Fruit fly (Drosophila melanogaster) whole organism, wandering third instar larva: ENCODE measurements around the gene CG7506.

Experiments used
- CG32264 ChIP-seq: fragments of 200-800 bp; sonication (Bioruptor generic); optimal IDR thresholded peaks from 2 replicates; lab custom pipeline; 2016; ENCODE audit warnings: missing biosample characterization, missing genetic modification characterization
- Dif ChIP-seq: fragments of 200-275, 200-300 bp; sonication (Bioruptor generic); optimal IDR thresholded peaks from 2 replicates; lab custom pipeline; 2018; ENCODE audit warnings: missing biosample characterization, missing genetic modification characterization; ENCODE audit not compliant: partially characterized antibody
- GATAd ChIP-seq: sonication (Bioruptor generic); optimal IDR thresholded peaks from 2 replicates; lab custom pipeline; 2016; ENCODE audit warnings: missing biosample characterization, missing genetic modification characterization
- Vsx2 ChIP-seq: fragments of 200-300, 225-300 bp; sonication (Bioruptor generic); optimal IDR thresholded peaks from 2 replicates; lab custom pipeline; 2018; ENCODE audit warnings: missing biosample characterization, missing genetic modification characterization; ENCODE audit not compliant: partially characterized antibody
- dl ChIP-seq, 2 experiments: fragments of 175-275, 200-275 bp in 1 of 2; fragments of 200-275 bp in 1 of 2; sonication (Bioruptor generic); optimal IDR thresholded peaks; lab custom pipeline; 2018; ENCODE audit warnings: mild to moderate bottlenecking in 2 of 2, missing biosample characterization in 2 of 2, missing genetic modification characterization in 2 of 2, moderate library complexity in 2 of 2; ENCODE audit not compliant: partially characterized antibody in 2 of 2, insufficient read depth in 1 of 2
- h ChIP-seq: fragments of 200-800 bp; sonication (Bioruptor generic); optimal IDR thresholded peaks from 3 replicates; lab custom pipeline; 2016; ENCODE audit warnings: missing biosample characterization, mild to moderate bottlenecking, missing genetic modification characterization
- tai ChIP-seq: sonication (Bioruptor generic); optimal IDR thresholded peaks from 2 replicates; lab custom pipeline; 2016; ENCODE audit warnings: missing biosample characterization, missing genetic modification characterization

DNA sequence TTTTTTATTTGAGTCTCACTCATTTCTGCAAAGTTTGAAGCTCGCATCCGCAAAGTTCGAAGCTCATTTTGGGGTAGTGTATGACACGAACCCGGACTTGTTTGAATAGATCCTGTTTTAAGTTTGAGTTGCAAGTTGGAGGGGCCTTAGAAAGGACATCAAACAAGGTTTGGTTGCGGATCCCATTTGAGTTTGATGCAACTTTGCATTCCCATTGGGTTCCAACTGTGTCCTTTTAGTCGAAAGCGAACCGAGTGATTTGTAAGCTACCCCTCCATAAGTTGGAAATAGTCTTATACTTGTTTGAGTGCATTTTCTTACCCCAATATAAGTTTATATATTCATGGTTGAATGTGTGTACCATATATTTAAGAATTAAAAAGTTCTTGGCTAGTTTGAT lies 2.1 kb upstream of the CG7506 start:
- no peak for TF ChIP-seq Vsx2
- no peak for TF ChIP-seq CG32264 (GFP tag; lab: Kevin White, UChicago)
- no peak for TF ChIP-seq GATAd (GFP tag; lab: Kevin White, UChicago)
- TF ChIP-seq tai = no peak
- TF ChIP-seq Dif = no peak
- TF ChIP-seq dl (GFP tag; optimal IDR thresholded peaks at IDR 0.05; lab: Kevin White, UChicago; ENCODE audit: insufficient read depth in 1 of 2, partially characterized antibody in 2 of 2) = no peak
- TF ChIP-seq h (GFP tag; lab: Kevin White, UChicago) = no peak
